Fruit fly (Drosophila melanogaster): Measurements from ENCODE around the gene CG13843.

DNA sequence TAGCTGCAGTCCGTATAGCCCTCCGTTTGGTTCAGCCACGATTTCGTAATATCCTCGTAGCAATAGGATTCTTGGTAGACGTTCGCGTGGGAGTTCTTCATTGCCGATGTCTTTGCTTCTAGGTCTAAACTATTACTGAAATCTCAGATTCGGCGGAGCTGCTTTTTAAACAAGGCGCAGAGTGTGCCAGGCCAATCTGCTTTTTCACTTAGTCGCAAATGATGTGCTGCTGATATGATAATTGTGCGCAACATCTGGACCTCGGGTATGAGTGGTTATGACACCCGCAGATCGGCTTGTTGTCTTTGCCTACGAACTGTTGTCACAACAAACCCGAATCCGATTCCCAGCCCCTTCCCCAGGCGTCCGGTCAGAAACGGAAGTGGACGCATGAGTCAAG is 22.8 kb upstream of the CG13843 start, which contains the start of gene btn:
- TF ChIP-seq Sin3A (optimal IDR thresholded peaks at IDR 0.05) (no peak), h (optimal IDR thresholded peaks at IDR 0.05) (no peak), psq (optimal IDR thresholded peaks at IDR 0.05) (no peak), insv (optimal IDR thresholded peaks at IDR 0.05) (no peak)

All from Kc167 (cell line).